Fruit fly (Drosophila melanogaster): Measurements from ENCODE around the gene Naa60.

Gene Naa60

DNA sequence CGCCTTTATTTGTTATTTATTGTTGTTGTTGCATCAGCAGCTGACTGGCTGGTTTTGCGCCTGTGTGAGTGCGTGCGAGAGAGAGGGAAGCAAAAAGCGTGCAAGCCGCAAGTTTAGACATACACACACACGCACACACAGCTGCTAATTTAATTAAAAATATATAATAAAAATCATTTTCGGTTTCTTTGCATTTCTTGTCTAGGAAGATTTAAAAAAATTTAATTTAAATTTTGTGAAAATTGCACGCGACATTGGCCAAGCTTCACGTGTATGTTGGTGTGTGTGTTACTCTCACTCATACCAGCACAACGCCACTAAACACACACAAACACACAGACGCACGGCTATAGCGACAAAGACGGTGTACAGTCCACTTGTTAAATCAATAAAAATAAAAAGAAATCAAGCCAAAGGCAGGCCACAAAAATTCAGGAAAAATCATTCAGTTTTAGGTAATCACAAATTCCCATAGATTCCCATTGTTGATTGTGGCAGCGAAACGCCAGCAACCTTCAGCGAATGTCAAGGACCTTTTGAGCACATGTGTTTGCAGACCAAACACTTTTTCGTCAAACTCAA is 33.1 kb upstream of the Naa60 start:
- no peak for TF ChIP-seq CG33017 (tag; optimal IDR thresholded peaks at IDR 0.05)
- no peak for TF ChIP-seq CG1620 (GFP tag; optimal IDR thresholded peaks at IDR 0.05)
- peak; percentile 32 for TF ChIP-seq Mnt (GFP tag; optimal IDR thresholded peaks at IDR 0.05)
- no peak for TF ChIP-seq cic (GFP tag; optimal IDR thresholded peaks at IDR 0.05)
- no peak for TF ChIP-seq Hr96 (GFP tag; optimal IDR thresholded peaks at IDR 0.05)
- peak; percentile 94 for TF ChIP-seq kay (GFP tag; ENCODE audit: borderline replicate concordance)

DNA sequence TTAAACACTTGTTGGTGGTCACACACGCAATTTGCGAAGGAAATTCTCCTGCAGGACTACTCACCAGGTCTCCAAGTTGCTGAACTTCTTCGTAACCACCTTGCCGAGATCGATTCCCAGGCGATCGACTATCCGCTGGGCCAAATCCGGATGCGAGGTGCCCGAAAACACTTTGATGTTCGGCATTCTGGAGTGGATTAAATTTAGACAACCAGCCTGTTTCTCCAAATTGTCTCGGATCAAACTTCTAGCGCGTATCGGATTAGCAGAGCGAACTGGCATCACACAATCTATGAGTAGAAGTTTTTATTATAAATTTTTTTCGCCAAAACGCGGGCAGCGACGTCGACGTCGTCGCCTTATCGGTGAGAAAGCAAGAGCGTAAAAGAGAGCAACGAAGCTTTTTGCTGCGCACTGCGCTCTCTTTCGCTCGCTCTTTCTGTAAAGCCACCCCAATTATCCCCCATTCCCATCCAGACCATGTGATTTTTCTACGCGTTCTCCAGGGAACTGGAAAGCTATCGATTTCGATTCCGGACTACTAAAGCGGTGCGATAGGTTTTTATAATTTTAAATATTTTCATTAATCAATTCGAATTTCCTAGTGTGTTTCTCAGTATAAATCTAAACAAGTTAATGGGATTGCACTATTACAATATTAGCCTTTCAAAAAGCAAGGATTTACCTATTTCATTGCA is 32.4 kb upstream of the Naa60 start:
- TF ChIP-seq bab1 (GFP tag; optimal IDR thresholded peaks at IDR 0.05), result no peak
- TF ChIP-seq Mnt (GFP tag; optimal IDR thresholded peaks at IDR 0.05), result no peak
- no peak for TF ChIP-seq ovo (GFP tag; optimal IDR thresholded peaks at IDR 0.05)
- TF ChIP-seq CG33017 (tag; optimal IDR thresholded peaks at IDR 0.05), result peak; percentile 19
- TF ChIP-seq CG7045 (GFP tag; optimal IDR thresholded peaks at IDR 0.05), result no peak
- TF ChIP-seq tj (GFP tag; optimal IDR thresholded peaks at IDR 0.05), result no peak
- TF ChIP-seq CG12768 (GFP tag; optimal IDR thresholded peaks at IDR 0.05), result no peak
- TF ChIP-seq Hr96 (GFP tag; optimal IDR thresholded peaks at IDR 0.05), result no peak
- TF ChIP-seq pad (GFP tag; optimal IDR thresholded peaks at IDR 0.05), result no peak
- TF ChIP-seq CG1620 (GFP tag; optimal IDR thresholded peaks at IDR 0.05), result no peak
- no peak for TF ChIP-seq Crg-1 (GFP tag; optimal IDR thresholded peaks at IDR 0.05)
- no peak for TF ChIP-seq CG14711 (tag; optimal IDR thresholded peaks at IDR 0.05)
- TF ChIP-seq CG7101 (tag; optimal IDR thresholded peaks at IDR 0.05), result peak; percentile 17
- no peak for TF ChIP-seq toe (GFP tag; optimal IDR thresholded peaks at IDR 0.05)
- peak; percentile 85 for TF ChIP-seq kay (GFP tag; ENCODE audit: borderline replicate concordance)
- TF ChIP-seq CG5204 (GFP tag; optimal IDR thresholded peaks at IDR 0.05), result no peak
- TF ChIP-seq CG11617 (GFP tag; optimal IDR thresholded peaks at IDR 0.05), result no peak
- peak; percentile 15 for TF ChIP-seq cic (GFP tag; optimal IDR thresholded peaks at IDR 0.05)
- TF ChIP-seq Clk (GFP tag; optimal IDR thresholded peaks at IDR 0.05), result no peak
- TF ChIP-seq cnc (optimal IDR thresholded peaks at IDR 0.05), result no peak

DNA sequence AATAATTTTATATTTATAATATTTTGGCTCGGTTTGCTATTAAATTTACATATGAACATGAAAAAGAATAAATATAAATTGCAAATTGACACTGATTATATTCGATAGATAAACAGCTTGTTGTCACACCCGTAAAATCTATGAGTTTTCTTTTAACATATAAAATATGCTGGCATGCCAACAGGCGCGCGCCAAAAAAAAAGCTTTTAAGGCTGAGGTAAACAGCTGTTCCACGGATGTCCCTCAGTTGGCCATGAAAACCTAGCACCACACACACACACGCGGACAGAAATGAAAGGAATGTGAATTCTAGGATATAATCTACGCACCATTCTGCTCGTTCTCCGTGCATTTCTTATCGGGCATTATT is 31.8 kb upstream of the Naa60 start:
- TF ChIP-seq Mnt (GFP tag; optimal IDR thresholded peaks at IDR 0.05) (no peak), Clk (GFP tag; optimal IDR thresholded peaks at IDR 0.05) (no peak), kay (GFP tag; ENCODE audit: borderline replicate concordance) (no peak)

DNA sequence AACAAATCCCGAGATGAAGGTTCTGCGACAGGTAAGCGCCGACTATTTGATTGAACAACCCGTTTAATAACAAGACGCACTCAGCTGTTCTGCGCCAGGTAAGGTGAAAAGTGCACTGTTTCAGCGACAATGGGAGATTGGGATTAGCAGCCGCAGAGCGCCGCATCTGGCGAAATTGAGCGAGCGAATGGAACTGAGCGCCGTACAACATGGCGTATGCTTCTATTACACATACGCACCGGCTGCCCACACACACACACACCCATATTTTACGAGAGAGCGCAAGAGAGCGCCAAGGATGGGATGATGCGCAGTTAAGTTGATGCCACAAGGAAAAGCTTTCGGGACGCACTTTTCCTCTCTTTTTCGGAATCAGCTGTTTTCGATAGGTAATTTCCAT is 31.5 kb upstream of the Naa60 start:
- no peak for TF ChIP-seq Hr96 (GFP tag; optimal IDR thresholded peaks at IDR 0.05)
- no peak for TF ChIP-seq CG33017 (tag; optimal IDR thresholded peaks at IDR 0.05)
- TF ChIP-seq CG14711 (tag; optimal IDR thresholded peaks at IDR 0.05), result no peak
- TF ChIP-seq CG11617 (GFP tag; optimal IDR thresholded peaks at IDR 0.05), result no peak
- peak; percentile 45 for TF ChIP-seq cic (GFP tag; optimal IDR thresholded peaks at IDR 0.05)

dm6 chr3L:9695647-9696046 is 31.0 kb upstream of the Naa60 start:
- TF ChIP-seq kay (GFP tag; ENCODE audit: borderline replicate concordance) (peak; percentile 66), Mnt (GFP tag; optimal IDR thresholded peaks at IDR 0.05) (no peak)

dm6 chr3L:9696650-9697526 is 29.8 kb upstream of the Naa60 start, which contains the start of gene Prps:
Gene Prps, minus strand, starts transcription at chr3L:9696700.
- peak; percentile 48 for TF ChIP-seq Mnt (GFP tag; optimal IDR thresholded peaks at IDR 0.05)
- TF ChIP-seq CG33017 (tag; optimal IDR thresholded peaks at IDR 0.05), result peak; percentile 74
- peak; percentile 51 for TF ChIP-seq CG7045 (GFP tag; optimal IDR thresholded peaks at IDR 0.05)
- no peak for TF ChIP-seq CG5204 (GFP tag; optimal IDR thresholded peaks at IDR 0.05)
- TF ChIP-seq pad (GFP tag; optimal IDR thresholded peaks at IDR 0.05), result peak; percentile 97
- TF ChIP-seq bab1 (GFP tag; optimal IDR thresholded peaks at IDR 0.05), result peak; percentile 80
- peak; percentile 45 for TF ChIP-seq CG7101 (tag; optimal IDR thresholded peaks at IDR 0.05)
- TF ChIP-seq tj (GFP tag; optimal IDR thresholded peaks at IDR 0.05), result peak; percentile 96
- peak; percentile 16 for TF ChIP-seq Crg-1 (GFP tag; optimal IDR thresholded peaks at IDR 0.05)
- peak; percentile 47 for TF ChIP-seq CG14711 (tag; optimal IDR thresholded peaks at IDR 0.05)
- no peak for TF ChIP-seq CG11617 (GFP tag; optimal IDR thresholded peaks at IDR 0.05)
- no peak for TF ChIP-seq Clk (GFP tag; optimal IDR thresholded peaks at IDR 0.05)
- TF ChIP-seq CG12768 (GFP tag; optimal IDR thresholded peaks at IDR 0.05), result peak; percentile 56
- TF ChIP-seq Hr96 (GFP tag; optimal IDR thresholded peaks at IDR 0.05), result peak; percentile 10
- no peak for TF ChIP-seq toe (GFP tag; optimal IDR thresholded peaks at IDR 0.05)
- TF ChIP-seq CG1620 (GFP tag; optimal IDR thresholded peaks at IDR 0.05), result no peak
- TF ChIP-seq cnc (optimal IDR thresholded peaks at IDR 0.05), result no peak
- TF ChIP-seq ovo (GFP tag; optimal IDR thresholded peaks at IDR 0.05), result no peak
- peak; percentile 69 for TF ChIP-seq kay (GFP tag; ENCODE audit: borderline replicate concordance)
- TF ChIP-seq cic (GFP tag; optimal IDR thresholded peaks at IDR 0.05), result peak; percentile 87
